Worm (Caenorhabditis elegans) whole organism, L2 larva: ENCODE measurements around the gene srz-60.

ENCODE experiments used
- F13H6.1 ChIP-seq: sonication (generic microtip); optimal IDR thresholded peaks from 2 replicates; lab custom pipeline; 2016; ENCODE audit warnings: missing genetic modification characterization, missing compliant biosample characterization
- ZK546.5 ChIP-seq: sonication (generic microtip); optimal IDR thresholded peaks from 2 replicates; lab custom pipeline; 2017; ENCODE audit warnings: missing biosample characterization, missing genetic modification characterization
- aly-2 ChIP-seq: fragments of 150-350 bp; optimal IDR thresholded peaks from 2 replicates; lab custom pipeline; 2014; ENCODE audit warnings: missing biosample characterization, missing genetic modification characterization
- ceh-16 ChIP-seq: fragments of 150-350 bp; optimal IDR thresholded peaks from 2 replicates; lab custom pipeline; 2014; ENCODE audit warnings: missing biosample characterization, missing genetic modification characterization
- ceh-82 ChIP-seq: fragments of 150-350 bp; optimal IDR thresholded peaks from 2 replicates; lab custom pipeline; 2014; ENCODE audit warnings: missing biosample characterization, missing genetic modification characterization
- dmd-4 ChIP-seq: sonication (generic microtip); optimal IDR thresholded peaks from 2 replicates; lab custom pipeline; 2017; ENCODE audit warnings: missing biosample characterization, missing genetic modification characterization
- elt-3 ChIP-seq: sonication (generic microtip); optimal IDR thresholded peaks from 2 replicates; lab custom pipeline; 2017; ENCODE audit warnings: missing biosample characterization, missing genetic modification characterization
- lin-39 ChIP-seq: fragments of 150-350 bp; optimal IDR thresholded peaks from 2 replicates; lab custom pipeline; 2014; ENCODE audit warnings: missing biosample characterization, missing genetic modification reagents, missing genetic modification characterization
- lsy-2 ChIP-seq, 2 experiments: fragments of 150-350 bp in 1 of 2; sonication (generic microtip) in 1 of 2; optimal IDR thresholded peaks; 2 replicates each; lab custom pipeline; 2014 to 2017; ENCODE audit warnings: missing biosample characterization in 2 of 2, missing genetic modification characterization in 2 of 2
- nhr-129 ChIP-seq: fragments of 150-350 bp; optimal IDR thresholded peaks from 2 replicates; lab custom pipeline; 2014; ENCODE audit warnings: missing biosample characterization, missing genetic modification characterization
- nhr-23 ChIP-seq: fragments of 150-350 bp; optimal IDR thresholded peaks from 2 replicates; lab custom pipeline; 2014; ENCODE audit warnings: missing biosample characterization, missing genetic modification reagents, missing genetic modification characterization
- nhr-77 ChIP-seq: fragments of 150-350 bp; optimal IDR thresholded peaks from 2 replicates; lab custom pipeline; 2014; ENCODE audit warnings: missing biosample characterization, missing genetic modification characterization
- sma-3 ChIP-seq: sonication (generic microtip); optimal IDR thresholded peaks from 2 replicates; lab custom pipeline; 2016; ENCODE audit warnings: missing genetic modification reagents, missing genetic modification characterization, missing compliant biosample characterization
- sma-9 ChIP-seq, 2 experiments: fragments of 150-350 bp in 1 of 2; sonication (generic microtip) in 1 of 2; optimal IDR thresholded peaks; 2 replicates each; lab custom pipeline; 2014 to 2016; ENCODE audit warnings: missing genetic modification characterization in 2 of 2, mild to moderate bottlenecking in 1 of 2, missing biosample characterization in 1 of 2, missing compliant biosample characterization in 1 of 2, missing genetic modification reagents in 1 of 2, moderate library complexity in 1 of 2
- zag-1 ChIP-seq: fragments of 150-350 bp; optimal IDR thresholded peaks from 2 replicates; lab custom pipeline; 2014; ENCODE audit warnings: missing biosample characterization, missing genetic modification characterization
- ztf-11 ChIP-seq: sonication (generic microtip); optimal IDR thresholded peaks from 2 replicates; lab custom pipeline; 2017; ENCODE audit warnings: missing biosample characterization, missing genetic modification characterization
- ztf-4 ChIP-seq: fragments of 150-350 bp; optimal IDR thresholded peaks from 2 replicates; lab custom pipeline; 2014; ENCODE audit warnings: missing biosample characterization, missing genetic modification characterization

srz-60 gene

ce11 chrIV:3478911-3479385 is 50.2 kb downstream of the srz-60 start, which contains the start of the genes srz-70 and C09G12.5:
srz-70 (minus strand) TSS chrIV:3479011.
C09G12.5 (plus strand) TSS chrIV:3479335.
- TF ChIP-seq F13H6.1 (tag; lab: Kevin White, UChicago) (no peak), ceh-16 (tag; lab: Kevin White, UChicago) (no peak), sma-9 (GFP tag; optimal IDR thresholded peaks at IDR 0.05; lab: Kevin White, UChicago) (no peak), sma-9 (tag; optimal IDR thresholded peaks at IDR 0.05; lab: Kevin White, UChicago) (no peak), dmd-4 (tag; lab: Kevin White, UChicago) (no peak), elt-3 (tag; lab: Kevin White, UChicago) (no peak), ztf-11 (no peak), ztf-4 (tag; lab: Kevin White, UChicago) (no peak), ZK546.5 (tag; lab: Kevin White, UChicago) (no peak), lin-39 (tag; lab: Kevin White, UChicago) (no peak), nhr-23 (tag; lab: Kevin White, UChicago) (no peak), ceh-82 (tag; lab: Kevin White, UChicago) (no peak), nhr-77 (tag; lab: Kevin White, UChicago) (no peak), sma-3 (GFP tag; lab: Kevin White, UChicago) (no peak), lsy-2 (tag; optimal IDR thresholded peaks at IDR 0.05; lab: Kevin White, UChicago) (no peak), nhr-129 (tag; lab: Kevin White, UChicago) (no peak), aly-2 (tag; lab: Kevin White, UChicago) (no peak), zag-1 (tag; lab: Kevin White, UChicago) (no peak)
